Fruit fly (Drosophila melanogaster): ENCODE measurements around the gene CG4511.

The CG4511 gene

dm6 chr3R:10854243-10854874, at the start of gene CG4511, which contains the start of gene CG6567 (continued):
- TF ChIP-seq CG8359 (GFP tag; optimal IDR thresholded peaks at IDR 0.05; ENCODE audit: borderline replicate concordance) (no peak), cg (GFP tag; optimal IDR thresholded peaks at IDR 0.05) (peak; percentile 81), ftz-f1 (GFP tag; optimal IDR thresholded peaks at IDR 0.05) (no peak), CG3163 (GFP tag; optimal IDR thresholded peaks at IDR 0.05) (no peak), lab (GFP tag; optimal IDR thresholded peaks at IDR 0.05) (no peak), sob (GFP tag; IDR thresholded peaks at IDR 0.05) (no peak), inv (GFP tag; IDR thresholded peaks at IDR 0.05; ENCODE audit: partially characterized antibody) (no peak), zfh2 (GFP tag; optimal IDR thresholded peaks at IDR 0.05) (no peak), Bdp1 (GFP tag; optimal IDR thresholded peaks at IDR 0.05) (no peak), CG9609 (GFP tag; optimal IDR thresholded peaks at IDR 0.05) (no peak), klu (GFP tag; IDR thresholded peaks at IDR 0.05) (no peak), dm (GFP tag; optimal IDR thresholded peaks at IDR 0.05) (no peak), CG10431 (GFP tag; optimal IDR thresholded peaks at IDR 0.05) (no peak), pan (optimal IDR thresholded peaks at IDR 0.05) (no peak), pan (GFP tag; optimal IDR thresholded peaks at IDR 0.05 in 1 of 2, IDR thresholded peaks at IDR 0.05 in 1 of 2) (no peak), E2f2 (GFP tag; IDR thresholded peaks at IDR 0.05) (peak; percentile 32), Usf (GFP tag; optimal IDR thresholded peaks at IDR 0.05) (no peak), eve (GFP tag; optimal IDR thresholded peaks at IDR 0.05) (no peak), Side (GFP tag; optimal IDR thresholded peaks at IDR 0.05) (no peak), CG12769 (tag; optimal IDR thresholded peaks at IDR 0.05) (no peak), D (optimal IDR thresholded peaks at IDR 0.05) (no peak), D (GFP tag; optimal IDR thresholded peaks at IDR 0.05) (no peak), Dp (GFP tag; optimal IDR thresholded peaks at IDR 0.05) (peak; percentile 26), CG13296 (GFP tag; optimal IDR thresholded peaks at IDR 0.05) (no peak), D19B (GFP tag; optimal IDR thresholded peaks at IDR 0.05) (no peak), Hey (tag; optimal IDR thresholded peaks at IDR 0.05) (no peak), sug (tag; optimal IDR thresholded peaks at IDR 0.05) (peak; percentile 48), jumu (GFP tag; optimal IDR thresholded peaks at IDR 0.05) (no peak), Six4 (GFP tag; optimal IDR thresholded peaks at IDR 0.05) (no peak), CG15601 (tag; optimal IDR thresholded peaks at IDR 0.05) (no peak), CG18262 (tag; optimal IDR thresholded peaks at IDR 0.05) (no peak), so (GFP tag; IDR thresholded peaks at IDR 0.05) (no peak), CG31365 (tag; optimal IDR thresholded peaks at IDR 0.05) (no peak), caup (GFP tag; optimal IDR thresholded peaks at IDR 0.05; ENCODE audit: severe bottlenecking) (no peak), stwl (tag; optimal IDR thresholded peaks at IDR 0.05) (peak; percentile 60), CG1024 (GFP tag; IDR thresholded peaks at IDR 0.05) (no peak), CG16813 (GFP tag; IDR thresholded peaks at IDR 0.05; ENCODE audit: partially characterized antibody) (no peak), kni (GFP tag; optimal IDR thresholded peaks at IDR 0.05) (no peak), CG1529 (GFP tag; optimal IDR thresholded peaks at IDR 0.05) (no peak), Fer1 (GFP tag; optimal IDR thresholded peaks at IDR 0.05) (peak; percentile 22), Antp (GFP tag; optimal IDR thresholded peaks at IDR 0.05) (no peak), ap (GFP tag; IDR thresholded peaks at IDR 0.05) (no peak), tin (GFP tag; optimal IDR thresholded peaks at IDR 0.05) (no peak), CG9797 (GFP tag; optimal IDR thresholded peaks at IDR 0.05) (peak; percentile 78), phol (tag; optimal IDR thresholded peaks at IDR 0.05) (peak; percentile 21), CG13424 (tag; optimal IDR thresholded peaks at IDR 0.05) (no peak), prd (optimal IDR thresholded peaks at IDR 0.05) (no peak), prd (GFP tag; IDR thresholded peaks at IDR 0.05) (no peak), toy (GFP tag; IDR thresholded peaks at IDR 0.05) (no peak)

Data from whole organism, embryonic.